Fruit fly (Drosophila melanogaster) whole organism: ENCODE measurements around the gene ClpX.

Source experiments
- CG8478 ChIP-seq: fragments of >200 bp; optimal IDR thresholded peaks from 2 replicates; lab custom pipeline; 2018; ENCODE audit warnings: inconsistent platforms
- Dll ChIP-seq: fragments of >200 bp; optimal IDR thresholded peaks from 2 replicates; lab custom pipeline; 2017
- EcR ChIP-seq, 2 experiments: fragments of >200 bp; optimal IDR thresholded peaks; 2 replicates each; lab custom pipeline; 2017; ENCODE audit warnings: missing biosample characterization in 2 of 2, missing genetic modification characterization in 2 of 2, missing genetic modification reagents in 2 of 2
- psq ChIP-seq: fragments of >200 bp; optimal IDR thresholded peaks from 2 replicates; lab custom pipeline; 2017

DNA sequence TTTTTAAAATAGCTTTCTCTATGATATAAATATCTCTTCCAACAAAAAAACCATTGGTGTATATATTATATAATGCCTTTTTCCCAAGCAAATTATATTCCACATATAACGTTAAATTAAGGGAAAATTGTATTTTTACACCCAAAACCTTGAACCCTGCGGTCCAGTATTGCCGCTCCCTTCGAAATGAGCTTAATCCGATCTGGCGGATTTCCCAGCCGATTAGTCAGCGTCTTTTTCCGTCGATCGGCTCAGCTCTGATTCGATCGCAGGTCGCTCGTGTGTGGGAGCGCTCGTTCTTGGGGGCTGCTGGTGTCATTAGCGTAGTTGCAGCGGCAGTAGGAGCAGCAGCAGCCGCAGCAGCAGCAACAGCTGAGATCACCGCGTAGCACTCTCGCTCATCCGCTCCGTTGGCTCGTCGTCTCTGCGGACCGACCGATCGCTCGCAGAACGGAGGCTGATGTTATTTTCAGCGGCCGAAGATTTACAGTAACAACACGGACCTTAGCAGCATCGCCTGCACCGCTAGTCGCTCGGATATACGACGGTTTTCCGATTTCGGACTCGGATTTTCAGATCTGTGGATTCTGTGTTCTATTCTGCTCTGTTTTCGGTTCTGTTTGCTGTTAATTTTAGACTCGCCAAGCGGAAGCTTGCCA lies 13.0 kb downstream of the ClpX start, which contains the start of gene CG4733:
- no peak for TF ChIP-seq Dll (lab: Kevin White, UChicago)
- no peak for TF ChIP-seq CG8478 (lab: Kevin White, UChicago)
- TF ChIP-seq psq (lab: Kevin White, UChicago) = no peak
- TF ChIP-seq EcR (GFP tag; optimal IDR thresholded peaks at IDR 0.05; lab: Kevin White, UChicago) = no peak
